Fruit fly (Drosophila melanogaster) whole organism: ENCODE data around the gene kraken.

Source experiments
- CG8478 ChIP-seq: fragments of >200 bp; optimal IDR thresholded peaks from 2 replicates; lab custom pipeline; 2018; ENCODE audit warnings: inconsistent platforms
- Dll ChIP-seq: fragments of >200 bp; optimal IDR thresholded peaks from 2 replicates; lab custom pipeline; 2017
- EcR ChIP-seq, 2 experiments: fragments of >200 bp; optimal IDR thresholded peaks; 2 replicates each; lab custom pipeline; 2017; ENCODE audit warnings: missing biosample characterization in 2 of 2, missing genetic modification characterization in 2 of 2, missing genetic modification reagents in 2 of 2
- pan ChIP-seq: fragments of >200 bp; optimal IDR thresholded peaks from 2 replicates; lab custom pipeline; 2017
- psq ChIP-seq: fragments of >200 bp; optimal IDR thresholded peaks from 2 replicates; lab custom pipeline; 2017
- usp ChIP-seq: fragments of >200 bp; optimal IDR thresholded peaks from 2 replicates; lab custom pipeline; 2017; ENCODE audit warnings: missing biosample characterization, missing genetic modification characterization, mixed read lengths

Gene kraken

dm6 chr2L:827049-827448, 25.5 kb upstream of the kraken start:
- TF ChIP-seq usp (GFP tag; lab: Kevin White, UChicago) (no peak), pan (lab: Kevin White, UChicago) (no peak), CG8478 (lab: Kevin White, UChicago) (no peak)

dm6 chr2L:827516-828362, 24.8 kb upstream of the kraken start:
- no peak for TF ChIP-seq psq (lab: Kevin White, UChicago)
- no peak for TF ChIP-seq pan (lab: Kevin White, UChicago)
- TF ChIP-seq usp (GFP tag; lab: Kevin White, UChicago): no peak
- TF ChIP-seq EcR (GFP tag; optimal IDR thresholded peaks at IDR 0.05; lab: Kevin White, UChicago): no peak

- TF ChIP-seq EcR (GFP tag; optimal IDR thresholded peaks at IDR 0.05; lab: Kevin White, UChicago) (no peak), pan (lab: Kevin White, UChicago) (peak; percentile 56)
Observed at dm6 chr2L:837989-838388, 14.6 kb upstream of the kraken start.

- TF ChIP-seq CG8478 (lab: Kevin White, UChicago) (no peak), EcR (GFP tag; optimal IDR thresholded peaks at IDR 0.05; lab: Kevin White, UChicago) (no peak), usp (GFP tag; lab: Kevin White, UChicago) (no peak), Dll (lab: Kevin White, UChicago) (no peak), pan (lab: Kevin White, UChicago) (no peak), psq (lab: Kevin White, UChicago) (no peak)
Observed at dm6 chr2L:838786-839185, 13.8 kb upstream of the kraken start.

- peak in 1 of 2 experiments; percentile 19 for TF ChIP-seq EcR (GFP tag; optimal IDR thresholded peaks at IDR 0.05; lab: Kevin White, UChicago)
- TF ChIP-seq Dll (lab: Kevin White, UChicago): no peak
- TF ChIP-seq pan (lab: Kevin White, UChicago): no peak
Observed at dm6 chr2L:840022-840421, 12.5 kb upstream of the kraken start.

dm6 chr2L:840716-841115, 11.9 kb upstream of the kraken start:
- TF ChIP-seq usp (GFP tag; lab: Kevin White, UChicago) (no peak), EcR (GFP tag; optimal IDR thresholded peaks at IDR 0.05; lab: Kevin White, UChicago) (no peak), pan (lab: Kevin White, UChicago) (no peak), psq (lab: Kevin White, UChicago) (no peak), CG8478 (lab: Kevin White, UChicago) (no peak), Dll (lab: Kevin White, UChicago) (no peak)

dm6 chr2L:841708-842107, 10.9 kb upstream of the kraken start:
- TF ChIP-seq EcR (GFP tag; optimal IDR thresholded peaks at IDR 0.05; lab: Kevin White, UChicago) (no peak), CG8478 (lab: Kevin White, UChicago) (no peak), pan (lab: Kevin White, UChicago) (no peak), usp (GFP tag; lab: Kevin White, UChicago) (no peak), Dll (lab: Kevin White, UChicago) (no peak), psq (lab: Kevin White, UChicago) (no peak)

DNA sequence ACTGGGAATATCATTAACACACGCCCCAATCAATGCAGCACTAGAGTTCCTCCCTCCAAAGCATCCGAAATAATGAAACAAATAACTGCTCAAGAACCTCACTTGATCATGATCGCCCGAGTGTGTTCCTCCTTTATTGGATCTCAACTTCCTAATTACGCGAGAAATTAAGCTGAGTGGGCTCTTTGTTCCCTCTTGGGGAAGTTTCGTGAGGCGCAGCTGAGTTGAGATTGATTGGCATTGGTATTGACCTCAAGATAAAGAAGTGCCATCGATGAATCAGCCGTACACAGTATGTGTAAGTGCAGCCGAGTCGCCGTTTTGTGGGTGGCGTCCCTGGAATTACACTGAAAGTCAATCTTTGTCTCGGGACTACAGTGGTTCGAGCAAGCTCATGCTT, 9.7 kb upstream of the kraken start:
- no peak for TF ChIP-seq CG8478 (lab: Kevin White, UChicago)
- TF ChIP-seq EcR (GFP tag; optimal IDR thresholded peaks at IDR 0.05; lab: Kevin White, UChicago): no peak
- TF ChIP-seq Dll (lab: Kevin White, UChicago): no peak
- no peak for TF ChIP-seq usp (GFP tag; lab: Kevin White, UChicago)
- TF ChIP-seq pan (lab: Kevin White, UChicago): no peak

- TF ChIP-seq EcR (GFP tag; optimal IDR thresholded peaks at IDR 0.05; lab: Kevin White, UChicago) (no peak), psq (lab: Kevin White, UChicago) (no peak), pan (lab: Kevin White, UChicago) (peak; percentile 41)
Observed at dm6 chr2L:843301-843700, 9.3 kb upstream of the kraken start.

DNA sequence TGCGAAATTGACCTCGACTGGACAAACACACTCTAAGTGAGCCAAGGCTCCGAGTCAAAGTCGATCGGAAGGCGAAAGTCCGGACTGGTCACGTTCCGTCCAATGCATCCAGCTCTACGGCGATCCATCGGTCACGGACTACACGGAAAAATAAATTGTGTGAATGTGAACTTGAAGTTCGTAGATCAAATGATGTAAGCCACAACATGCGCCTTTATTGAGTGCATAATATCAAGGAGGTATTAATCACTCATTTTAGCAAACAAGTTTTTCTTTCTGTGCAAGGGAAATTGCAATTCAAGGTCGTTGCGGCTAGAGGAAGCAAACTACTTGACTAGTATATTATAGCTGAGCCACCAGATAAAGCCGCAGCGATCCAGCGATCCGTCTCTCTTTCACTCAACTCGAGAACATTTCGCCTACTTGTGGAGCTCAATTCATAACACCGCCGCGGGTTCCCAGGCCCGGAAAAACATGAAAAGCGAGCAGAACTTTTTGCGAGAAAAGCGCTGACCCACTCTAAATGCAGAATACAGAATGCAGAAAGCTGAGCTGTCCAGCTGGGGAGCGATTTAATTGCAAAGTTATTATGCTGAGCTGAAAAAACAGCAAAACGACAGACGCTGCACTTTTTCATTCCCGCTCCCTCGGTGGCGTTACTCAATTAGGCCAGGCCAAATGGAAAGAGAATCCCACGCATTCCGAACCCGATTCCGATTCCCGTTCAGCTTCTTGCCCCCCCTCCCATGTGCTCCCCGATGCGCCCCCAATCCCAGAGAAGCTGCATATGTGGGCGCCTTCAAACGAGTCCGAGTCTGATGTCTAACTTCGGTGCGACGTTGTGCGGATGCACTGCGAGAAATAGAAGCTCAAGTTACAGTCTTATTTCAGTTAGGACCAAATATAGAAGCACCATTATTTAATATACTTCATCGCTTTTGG, 8.4 kb upstream of the kraken start:
- TF ChIP-seq CG8478 (lab: Kevin White, UChicago) (no peak), psq (lab: Kevin White, UChicago) (no peak), Dll (lab: Kevin White, UChicago) (no peak), pan (lab: Kevin White, UChicago) (no peak), usp (GFP tag; lab: Kevin White, UChicago) (no peak), EcR (GFP tag; optimal IDR thresholded peaks at IDR 0.05; lab: Kevin White, UChicago) (no peak)

DNA sequence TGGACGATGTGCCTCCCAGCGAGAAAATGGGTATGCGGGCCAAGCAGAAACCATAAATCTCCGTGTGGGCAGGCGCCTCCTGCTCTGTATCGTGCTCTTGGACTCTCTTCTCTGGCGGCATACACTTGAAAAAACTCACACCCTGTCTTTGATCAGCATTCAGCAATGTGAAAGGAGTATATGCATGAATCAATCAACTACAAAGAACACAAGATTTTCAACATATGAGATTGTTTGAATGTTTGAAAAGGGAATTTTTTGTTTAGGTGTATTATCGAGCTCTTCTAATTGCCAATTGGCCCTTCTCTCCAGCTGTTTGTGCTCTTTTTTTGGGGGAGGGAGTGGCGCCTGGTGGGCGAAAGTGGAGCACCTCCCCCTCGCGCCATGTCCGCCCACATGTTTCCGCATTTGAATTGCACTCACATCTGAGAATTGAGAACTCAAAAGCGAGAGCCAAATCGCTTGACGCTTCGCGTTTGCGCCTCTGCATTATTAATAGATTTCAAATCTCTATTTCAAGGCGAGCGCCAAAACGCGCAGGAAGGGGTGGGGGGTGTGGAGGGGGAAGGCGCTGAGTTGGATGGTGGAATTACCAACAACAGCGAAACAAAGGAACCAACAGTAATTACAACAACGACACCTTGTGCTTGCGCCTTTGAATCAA, 7.1 kb upstream of the kraken start:
- no peak for TF ChIP-seq usp (GFP tag; lab: Kevin White, UChicago)
- no peak for TF ChIP-seq EcR (GFP tag; optimal IDR thresholded peaks at IDR 0.05; lab: Kevin White, UChicago)
- TF ChIP-seq psq (lab: Kevin White, UChicago): no peak
- TF ChIP-seq pan (lab: Kevin White, UChicago): no peak
- no peak for TF ChIP-seq CG8478 (lab: Kevin White, UChicago)
- TF ChIP-seq Dll (lab: Kevin White, UChicago): no peak
